ENCODE assay signal across 1 fruit fly cellular context in the genomic region with DNA sequence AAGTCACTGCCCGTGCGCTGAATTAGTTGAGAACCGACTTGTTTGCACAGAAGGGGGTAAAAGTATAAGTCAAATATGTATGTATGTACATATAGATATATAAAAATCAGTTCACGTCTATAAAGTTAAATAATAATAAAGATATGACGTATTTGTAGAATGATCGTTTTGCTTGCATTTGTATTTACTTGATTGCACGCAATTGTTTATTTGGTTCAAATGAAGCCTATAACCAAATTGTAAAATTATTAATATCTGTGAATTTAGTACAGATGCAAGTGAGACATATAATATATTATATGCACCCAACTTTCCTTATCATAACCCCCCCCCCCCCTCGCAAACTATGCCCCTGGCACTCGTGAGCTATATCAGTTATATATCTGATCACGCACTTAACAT.
A peak's percentile ranks its signal among the peaks of the same experiment; 100 is the strongest.
TF ChIP-seq lines count a peak whose summit lies in the region.

No protein-coding gene starts in this region.

TF ChIP-seq in whole organism, embryonic, 481 proteins besides CTCF, POLR2A, EP300 and RAD21 (continued from another document and continues in another):
- 0 out of 2 replicates have a peak, but pooled peaks have one; percentile 19 for TF ChIP-seq crol (GFP tag; IDR thresholded peaks at IDR 0.05; lab: Robert Waterston, UW)
- TF ChIP-seq aop (GFP tag; IDR thresholded peaks at IDR 0.05; lab: Robert Waterston, UW) = no peak
- no peak for TF ChIP-seq bbx (GFP tag; IDR thresholded peaks at IDR 0.05; lab: Robert Waterston, UW; ENCODE audit: partially characterized antibody)
- peak; percentile 26; the same call in 1 of the 3 replicates for TF ChIP-seq Aef1 (GFP tag; IDR thresholded peaks at IDR 0.05; lab: Robert Waterston, UW)
- no peak for TF ChIP-seq CG12236 (GFP tag; optimal IDR thresholded peaks at IDR 0.05; lab: Kevin White, UChicago)
- TF ChIP-seq CG2889 (GFP tag; IDR thresholded peaks at IDR 0.05; lab: Robert Waterston, UW) = no peak
- TF ChIP-seq en (GFP tag; optimal IDR thresholded peaks at IDR 0.05; lab: Kevin White, UChicago) = no peak
- TF ChIP-seq CG14441 (GFP tag; IDR thresholded peaks at IDR 0.05; lab: Robert Waterston, UW) = peak; percentile 47; the same call in 1 of the 2 replicates
- TF ChIP-seq Xbp1 (GFP tag; optimal IDR thresholded peaks at IDR 0.05; lab: Kevin White, UChicago) = no peak
- TF ChIP-seq YL-1 (GFP tag; optimal IDR thresholded peaks at IDR 0.05; lab: Kevin White, UChicago) = no peak
- no peak for TF ChIP-seq CG18476 (GFP tag; optimal IDR thresholded peaks at IDR 0.05; lab: Kevin White, UChicago)
- no peak for TF ChIP-seq CG6272 (GFP tag; IDR thresholded peaks at IDR 0.05; lab: Robert Waterston, UW)
- peak; percentile 6 for TF ChIP-seq CG7987 (GFP tag; optimal IDR thresholded peaks at IDR 0.05; lab: Kevin White, UChicago)
- TF ChIP-seq Nf-YA (GFP tag; IDR thresholded peaks at IDR 0.05; lab: Robert Waterston, UW) = no peak
- TF ChIP-seq dpn (GFP tag; optimal IDR thresholded peaks at IDR 0.05; lab: Kevin White, UChicago) = no peak
- no peak for TF ChIP-seq gcm2 (GFP tag; optimal IDR thresholded peaks at IDR 0.05; lab: Kevin White, UChicago)
- peak; percentile 9 for TF ChIP-seq odd (GFP tag; optimal IDR thresholded peaks at IDR 0.05; lab: Kevin White, UChicago)
- TF ChIP-seq mld (GFP tag; IDR thresholded peaks at IDR 0.05; lab: Robert Waterston, UW; ENCODE audit: partially characterized antibody) = no peak
- TF ChIP-seq CG18011 (GFP tag; optimal IDR thresholded peaks at IDR 0.05; lab: Kevin White, UChicago) = peak; percentile 14
- TF ChIP-seq lola (GFP tag; optimal IDR thresholded peaks at IDR 0.05; lab: Kevin White, UChicago) = peak in 1 of 3 experiments; percentile 8
- no peak for TF ChIP-seq MTF-1 (GFP tag; optimal IDR thresholded peaks at IDR 0.05; lab: Kevin White, UChicago; ENCODE audit: borderline replicate concordance)
- TF ChIP-seq her (GFP tag; optimal IDR thresholded peaks at IDR 0.05; lab: Kevin White, UChicago) = no peak
- no peak for TF ChIP-seq ftz-f1 (GFP tag; optimal IDR thresholded peaks at IDR 0.05; lab: Kevin White, UChicago)
- TF ChIP-seq gro (GFP tag; optimal IDR thresholded peaks at IDR 0.05; lab: Kevin White, UChicago) = no peak
- TF ChIP-seq Rx (GFP tag; IDR thresholded peaks at IDR 0.05; lab: Robert Waterston, UW) = no peak
- TF ChIP-seq crc (GFP tag; optimal IDR thresholded peaks at IDR 0.05; lab: Kevin White, UChicago) = no peak
- TF ChIP-seq org-1 (GFP tag; optimal IDR thresholded peaks at IDR 0.05; lab: Kevin White, UChicago) = no peak
- no peak for TF ChIP-seq CG6791 (GFP tag; IDR thresholded peaks at IDR 0.05; lab: Robert Waterston, UW; ENCODE audit: partially characterized antibody)
- TF ChIP-seq Nf-YC (tag; optimal IDR thresholded peaks at IDR 0.05; lab: Kevin White, UChicago) = no peak
- TF ChIP-seq GATAe (GFP tag; conservative IDR thresholded peaks at IDR 0.05; lab: Robert Waterston, UW) = no peak
- TF ChIP-seq CG12299 (tag; optimal IDR thresholded peaks at IDR 0.05; lab: Kevin White, UChicago) = no peak
- TF ChIP-seq amos (GFP tag; IDR thresholded peaks at IDR 0.05; lab: Robert Waterston, UW; ENCODE audit: partially characterized antibody) = no peak
- TF ChIP-seq PHDP (tag; optimal IDR thresholded peaks at IDR 0.05; lab: Kevin White, UChicago) = peak; percentile 61
- TF ChIP-seq Hand (GFP tag; optimal IDR thresholded peaks at IDR 0.05; lab: Kevin White, UChicago) = peak; percentile 57
- no peak for TF ChIP-seq shn (GFP tag; optimal IDR thresholded peaks at IDR 0.05; lab: Kevin White, UChicago)
- TF ChIP-seq CG11504 (tag; optimal IDR thresholded peaks at IDR 0.05; lab: Kevin White, UChicago) = peak; percentile 66
- no peak for TF ChIP-seq CG8089 (GFP tag; optimal IDR thresholded peaks at IDR 0.05; lab: Kevin White, UChicago)
- no peak for TF ChIP-seq pfk (GFP tag; optimal IDR thresholded peaks at IDR 0.05; lab: Kevin White, UChicago)
- no peak for TF ChIP-seq CG3163 (GFP tag; optimal IDR thresholded peaks at IDR 0.05; lab: Kevin White, UChicago)
- no peak for TF ChIP-seq CG42726 (GFP tag; IDR thresholded peaks at IDR 0.05; lab: Robert Waterston, UW; ENCODE audit: partially characterized antibody)
- TF ChIP-seq CG2120 (GFP tag; optimal IDR thresholded peaks at IDR 0.05; lab: Kevin White, UChicago) = peak; percentile 63
- TF ChIP-seq Lpt (GFP tag; optimal IDR thresholded peaks at IDR 0.05; lab: Kevin White, UChicago) = no peak
- peak; percentile 62 for TF ChIP-seq CG10147 (GFP tag; optimal IDR thresholded peaks at IDR 0.05; lab: Kevin White, UChicago)
- TF ChIP-seq CG7372 (GFP tag; IDR thresholded peaks at IDR 0.05; lab: Robert Waterston, UW) = peak; percentile 24; the same call in 1 of the 2 replicates
- TF ChIP-seq CG18599 (GFP tag; optimal IDR thresholded peaks at IDR 0.05; lab: Kevin White, UChicago) = peak; percentile 89
- TF ChIP-seq CG17802 (tag; optimal IDR thresholded peaks at IDR 0.05; lab: Kevin White, UChicago) = no peak
- TF ChIP-seq Myb (GFP tag; optimal IDR thresholded peaks at IDR 0.05; lab: Kevin White, UChicago) = no peak
- TF ChIP-seq Xrp1 (GFP tag; IDR thresholded peaks at IDR 0.05; lab: Robert Waterston, UW) = peak; percentile 50
- TF ChIP-seq twi (tag; optimal IDR thresholded peaks at IDR 0.05; lab: Kevin White, UChicago) = no peak
- TF ChIP-seq az2 (GFP tag; optimal IDR thresholded peaks at IDR 0.05; lab: Kevin White, UChicago) = no peak
- TF ChIP-seq Deaf1 (tag; optimal IDR thresholded peaks at IDR 0.05; lab: Kevin White, UChicago) = peak; percentile 36
- no peak for TF ChIP-seq Antp (GFP tag; optimal IDR thresholded peaks at IDR 0.05; lab: Kevin White, UChicago)
- TF ChIP-seq CG11085 (GFP tag; IDR thresholded peaks at IDR 0.05; lab: Robert Waterston, UW) = 0 out of 2 replicates have a peak, but pooled peaks have one; percentile 27
- no peak for TF ChIP-seq CG17186 (GFP tag; optimal IDR thresholded peaks at IDR 0.05; lab: Kevin White, UChicago)
- TF ChIP-seq fu2 (GFP tag; optimal IDR thresholded peaks at IDR 0.05; lab: Kevin White, UChicago) = no peak
- no peak for TF ChIP-seq psq (GFP tag; optimal IDR thresholded peaks at IDR 0.05; lab: Kevin White, UChicago)
- TF ChIP-seq sens-2 (GFP tag; IDR thresholded peaks at IDR 0.05; lab: Robert Waterston, UW) = no peak
- peak; percentile 41 for TF ChIP-seq Usf (GFP tag; optimal IDR thresholded peaks at IDR 0.05; lab: Kevin White, UChicago)
- peak; percentile 27; the same call in 1 of the 3 replicates for TF ChIP-seq B-H1 (GFP tag; IDR thresholded peaks at IDR 0.05; lab: Robert Waterston, UW)
- no peak for TF ChIP-seq Gsc (GFP tag; IDR thresholded peaks at IDR 0.05; lab: Robert Waterston, UW)
- TF ChIP-seq kni (GFP tag; optimal IDR thresholded peaks at IDR 0.05; lab: Kevin White, UChicago) = no peak
- TF ChIP-seq lilli (GFP tag; optimal IDR thresholded peaks at IDR 0.05; lab: Kevin White, UChicago) = peak; percentile 25
- TF ChIP-seq ab (GFP tag; optimal IDR thresholded peaks at IDR 0.05; lab: Kevin White, UChicago) = no peak
- no peak for TF ChIP-seq cato (GFP tag; optimal IDR thresholded peaks at IDR 0.05; lab: Kevin White, UChicago; ENCODE audit: borderline replicate concordance)
- no peak for TF ChIP-seq dati (GFP tag; IDR thresholded peaks at IDR 0.05; lab: Robert Waterston, UW)
- no peak for TF ChIP-seq CG17328 (GFP tag; IDR thresholded peaks at IDR 0.05; lab: Robert Waterston, UW)
- TF ChIP-seq ssp (GFP tag; IDR thresholded peaks at IDR 0.05; lab: Robert Waterston, UW) = no peak
- no peak for TF ChIP-seq HLH54F (GFP tag; optimal IDR thresholded peaks at IDR 0.05; lab: Kevin White, UChicago)
- TF ChIP-seq sna (GFP tag; IDR thresholded peaks at IDR 0.05; lab: Robert Waterston, UW; ENCODE audit: partially characterized antibody) = no peak
- TF ChIP-seq schlank (tag; optimal IDR thresholded peaks at IDR 0.05; lab: Kevin White, UChicago) = no peak
- no peak for TF ChIP-seq nerfin-2 (GFP tag; IDR thresholded peaks at IDR 0.05; lab: Robert Waterston, UW; ENCODE audit: partially characterized antibody)
- no peak for TF ChIP-seq CG1832 (GFP tag; optimal IDR thresholded peaks at IDR 0.05; lab: Kevin White, UChicago)
- TF ChIP-seq CG6175 (GFP tag; IDR thresholded peaks at IDR 0.05; lab: Robert Waterston, UW) = no peak
- TF ChIP-seq Trl (optimal IDR thresholded peaks at IDR 0.05; lab: Kevin White, UChicago) = no peak
- TF ChIP-seq Trl (GFP tag; optimal IDR thresholded peaks at IDR 0.05; lab: Kevin White, UChicago) = no peak
- no peak for TF ChIP-seq TFAM (GFP tag; optimal IDR thresholded peaks at IDR 0.05; lab: Kevin White, UChicago)
- peak; percentile 41 for TF ChIP-seq Blimp-1 (GFP tag; optimal IDR thresholded peaks at IDR 0.05; lab: Kevin White, UChicago)
- peak; percentile 13 for TF ChIP-seq nom (GFP tag; optimal IDR thresholded peaks at IDR 0.05; lab: Kevin White, UChicago)
- peak; percentile 49 for TF ChIP-seq scrt (GFP tag; optimal IDR thresholded peaks at IDR 0.05; lab: Kevin White, UChicago)
- TF ChIP-seq Sin3A (optimal IDR thresholded peaks at IDR 0.05; lab: Kevin White, UChicago) = no peak
- peak; percentile 67 for TF ChIP-seq slbo (GFP tag; IDR thresholded peaks at IDR 0.05; lab: Robert Waterston, UW)
- no peak for TF ChIP-seq CG12071 (GFP tag; optimal IDR thresholded peaks at IDR 0.05; lab: Kevin White, UChicago)
- no peak for TF ChIP-seq CG16779 (GFP tag; IDR thresholded peaks at IDR 0.05; lab: Robert Waterston, UW)
- TF ChIP-seq CG7928 (GFP tag; optimal IDR thresholded peaks at IDR 0.05; lab: Kevin White, UChicago) = peak; percentile 37
- no peak for TF ChIP-seq mam (GFP tag; optimal IDR thresholded peaks at IDR 0.05; lab: Kevin White, UChicago)
- no peak for TF ChIP-seq bowl (GFP tag; IDR thresholded peaks at IDR 0.05; lab: Robert Waterston, UW)
- peak; percentile 67 for TF ChIP-seq CG10543 (GFP tag; optimal IDR thresholded peaks at IDR 0.05; lab: Kevin White, UChicago)
- TF ChIP-seq CG10209 (GFP tag; optimal IDR thresholded peaks at IDR 0.05; lab: Kevin White, UChicago) = peak; percentile 60
- TF ChIP-seq CG11695 (GFP tag; IDR thresholded peaks at IDR 0.05; lab: Robert Waterston, UW) = no peak
- TF ChIP-seq btn (GFP tag; optimal IDR thresholded peaks at IDR 0.05; lab: Kevin White, UChicago) = no peak
- TF ChIP-seq ind (GFP tag; optimal IDR thresholded peaks at IDR 0.05; lab: Kevin White, UChicago) = peak; percentile 27
- no peak for TF ChIP-seq unc-4 (GFP tag; IDR thresholded peaks at IDR 0.05; lab: Robert Waterston, UW; ENCODE audit: partially characterized antibody)
- peak; percentile 59 for TF ChIP-seq CG15601 (tag; optimal IDR thresholded peaks at IDR 0.05; lab: Kevin White, UChicago)
- TF ChIP-seq CG6854 (GFP tag; optimal IDR thresholded peaks at IDR 0.05; lab: Kevin White, UChicago) = peak; percentile 44
- no peak for TF ChIP-seq CG31388 (GFP tag; optimal IDR thresholded peaks at IDR 0.05; lab: Kevin White, UChicago)
- no peak for TF ChIP-seq ase (GFP tag; IDR thresholded peaks at IDR 0.05; lab: Robert Waterston, UW)
- TF ChIP-seq Med (GFP tag; lab: Kevin White, UChicago) = peak; percentile 86
- TF ChIP-seq danr (GFP tag; IDR thresholded peaks at IDR 0.05; lab: Robert Waterston, UW) = no peak
- no peak for TF ChIP-seq CG33213 (GFP tag; optimal IDR thresholded peaks at IDR 0.05; lab: Kevin White, UChicago)
- no peak for TF ChIP-seq kah (GFP tag; optimal IDR thresholded peaks at IDR 0.05; lab: Kevin White, UChicago)
- TF ChIP-seq CG14965 (GFP tag; optimal IDR thresholded peaks at IDR 0.05; lab: Kevin White, UChicago; ENCODE audit: borderline replicate concordance) = no peak
- no peak for TF ChIP-seq Chrac-16 (GFP tag; optimal IDR thresholded peaks at IDR 0.05; lab: Kevin White, UChicago)
- no peak for TF ChIP-seq Dll (GFP tag; IDR thresholded peaks at IDR 0.05; lab: Robert Waterston, UW; ENCODE audit: partially characterized antibody)
- no peak for TF ChIP-seq Stat92E (GFP tag; optimal IDR thresholded peaks at IDR 0.05; lab: Kevin White, UChicago)
- TF ChIP-seq CG12942 (GFP tag; optimal IDR thresholded peaks at IDR 0.05; lab: Kevin White, UChicago) = no peak
- peak; percentile 53 for TF ChIP-seq CG9215 (GFP tag; IDR thresholded peaks at IDR 0.05; lab: Robert Waterston, UW)
- no peak for TF ChIP-seq Bdp1 (GFP tag; optimal IDR thresholded peaks at IDR 0.05; lab: Kevin White, UChicago)
- TF ChIP-seq CG16815 (GFP tag; optimal IDR thresholded peaks at IDR 0.05; lab: Kevin White, UChicago) = peak; percentile 12
- peak; percentile 78 for TF ChIP-seq Meics (GFP tag; optimal IDR thresholded peaks at IDR 0.05; lab: Kevin White, UChicago)
- no peak for TF ChIP-seq ash1 (GFP tag; optimal IDR thresholded peaks at IDR 0.05; lab: Kevin White, UChicago)
- no peak for TF ChIP-seq CG10366 (GFP tag; IDR thresholded peaks at IDR 0.05; lab: Robert Waterston, UW)
- TF ChIP-seq Lhr (GFP tag; optimal IDR thresholded peaks at IDR 0.05; lab: Kevin White, UChicago) = no peak
- no peak for TF ChIP-seq Spps (tag; optimal IDR thresholded peaks at IDR 0.05; lab: Kevin White, UChicago)
- peak; percentile 2 for TF ChIP-seq sd (tag; optimal IDR thresholded peaks at IDR 0.05; lab: Kevin White, UChicago)
- TF ChIP-seq dan (GFP tag; IDR thresholded peaks at IDR 0.05; lab: Robert Waterston, UW) = no peak
- TF ChIP-seq CG12219 (GFP tag; optimal IDR thresholded peaks at IDR 0.05; lab: Kevin White, UChicago) = no peak
- TF ChIP-seq Bgb (GFP tag; IDR thresholded peaks at IDR 0.05; lab: Robert Waterston, UW; ENCODE audit: partially characterized antibody) = no peak
- TF ChIP-seq CG14710 (tag; optimal IDR thresholded peaks at IDR 0.05; lab: Kevin White, UChicago) = peak; percentile 19
- peak; percentile 37 for TF ChIP-seq unpg (GFP tag; optimal IDR thresholded peaks at IDR 0.05; lab: Kevin White, UChicago)
- TF ChIP-seq fru (optimal IDR thresholded peaks at IDR 0.05; lab: Kevin White, UChicago) = no peak
- TF ChIP-seq CG9876 (GFP tag; optimal IDR thresholded peaks at IDR 0.05; lab: Kevin White, UChicago) = no peak
- no peak for TF ChIP-seq rib (GFP tag; IDR thresholded peaks at IDR 0.05; lab: Robert Waterston, UW)
- TF ChIP-seq HLH4C (GFP tag; IDR thresholded peaks at IDR 0.05; lab: Robert Waterston, UW; ENCODE audit: partially characterized antibody) = no peak
- peak; percentile 4 for TF ChIP-seq Ssrp (tag; optimal IDR thresholded peaks at IDR 0.05; lab: Kevin White, UChicago)
- no peak for TF ChIP-seq ci (GFP tag; IDR thresholded peaks at IDR 0.05; lab: Robert Waterston, UW)
- no peak for TF ChIP-seq sisA (GFP tag; IDR thresholded peaks at IDR 0.05; lab: Robert Waterston, UW)
- no peak for TF ChIP-seq hth (optimal IDR thresholded peaks at IDR 0.05; lab: Kevin White, UChicago)
- TF ChIP-seq sr (GFP tag; IDR thresholded peaks at IDR 0.05; lab: Robert Waterston, UW) = no peak
- TF ChIP-seq Ptx1 (GFP tag; IDR thresholded peaks at IDR 0.05; lab: Robert Waterston, UW) = peak; percentile 13; the same call in 1 of the 2 replicates
- peak; percentile 22 for TF ChIP-seq CG12391 (tag; optimal IDR thresholded peaks at IDR 0.05; lab: Kevin White, UChicago)
